Fruit fly (Drosophila melanogaster): Measurements from ENCODE around the gene ppk17.
A peak's percentile ranks its signal among the peaks of the same experiment; 100 is the strongest.

The ppk17 gene

DNA sequence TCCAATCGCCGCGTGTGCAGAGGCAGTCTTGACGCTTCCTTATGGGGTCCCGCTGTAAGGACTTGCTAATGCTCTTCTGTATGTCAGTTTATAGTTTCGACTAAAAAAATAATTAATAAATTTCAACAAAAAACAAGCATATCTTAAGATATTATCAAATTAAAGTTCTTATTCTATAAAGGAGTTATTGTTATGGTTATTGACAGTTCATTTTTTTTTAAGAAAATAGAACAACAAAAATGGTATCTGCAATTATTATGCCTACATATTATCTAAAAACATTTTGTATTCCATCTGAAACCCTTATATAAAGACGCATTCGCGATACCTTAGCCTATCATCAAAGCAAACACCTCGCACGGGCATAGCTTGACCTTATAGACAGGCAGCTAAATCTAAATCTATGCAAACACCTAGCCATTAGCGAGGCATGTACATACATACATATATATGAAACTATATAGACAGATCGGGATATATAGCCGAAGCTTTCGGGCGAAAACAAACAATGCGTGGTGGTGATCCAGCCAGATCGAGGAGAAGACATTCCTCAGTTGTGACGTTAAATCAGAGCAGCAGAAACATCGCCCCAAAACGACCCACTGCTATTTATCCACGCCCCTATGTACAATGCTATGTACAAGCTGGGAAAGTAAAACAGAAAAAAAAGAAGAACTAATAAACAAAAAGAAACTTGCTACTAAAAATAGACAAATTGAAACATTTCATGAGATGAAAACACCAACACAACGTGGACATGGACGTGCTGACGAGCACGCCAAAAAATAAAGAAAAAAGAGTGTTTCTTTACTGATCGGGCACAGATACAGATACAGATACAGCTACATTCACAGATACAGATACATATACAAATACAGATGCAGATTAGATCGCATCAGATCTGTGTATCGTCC, at the start of gene ppk17:
TSS of gene ppk17 (minus strand) at position 51 of the 914 bp plus-strand sequence.
- TF ChIP-seq brk (GFP tag; optimal IDR thresholded peaks at IDR 0.05): no peak
- TF ChIP-seq HLH106 (tag; optimal IDR thresholded peaks at IDR 0.05): no peak
- no peak for TF ChIP-seq fru (GFP tag; optimal IDR thresholded peaks at IDR 0.05)
- no peak for TF ChIP-seq rgr (GFP tag; optimal IDR thresholded peaks at IDR 0.05)
- TF ChIP-seq pan (optimal IDR thresholded peaks at IDR 0.05): no peak
- no peak for TF ChIP-seq h (GFP tag; optimal IDR thresholded peaks at IDR 0.05)
- TF ChIP-seq Dif (GFP tag; optimal IDR thresholded peaks at IDR 0.05; ENCODE audit: partially characterized antibody): no peak
- TF ChIP-seq dsf (GFP tag; optimal IDR thresholded peaks at IDR 0.05; ENCODE audit: borderline replicate concordance): no peak

DNA sequence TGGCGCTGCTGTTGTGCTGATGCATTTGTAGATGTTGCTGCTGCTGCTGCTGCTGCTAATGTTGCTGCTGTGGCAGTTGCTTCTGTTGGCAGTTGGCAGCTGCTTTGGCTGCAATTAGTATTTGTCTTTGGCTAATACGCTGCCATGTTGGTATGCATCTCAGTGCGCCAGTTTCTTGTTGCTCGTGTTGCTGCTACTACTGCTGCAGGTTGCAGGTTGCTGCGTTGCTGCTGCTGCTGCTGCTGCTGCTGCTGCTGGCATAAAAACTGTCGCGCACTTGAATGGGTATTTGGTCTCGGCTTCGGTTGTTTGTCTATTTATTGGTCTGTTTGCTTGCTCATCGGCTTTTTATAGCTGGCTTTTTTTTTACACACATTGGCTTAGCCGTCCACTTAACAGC, 48.4 kb upstream of the ppk17 start:
- TF ChIP-seq Hr83 (GFP tag; optimal IDR thresholded peaks at IDR 0.05; ENCODE audit: poor library complexity, severe bottlenecking) (no peak), Dfd (GFP tag; optimal IDR thresholded peaks at IDR 0.05) (peak; percentile 93), Hr78 (GFP tag; optimal IDR thresholded peaks at IDR 0.05) (no peak), lola (GFP tag; optimal IDR thresholded peaks at IDR 0.05) (no peak), brk (GFP tag; optimal IDR thresholded peaks at IDR 0.05) (no peak), fru (GFP tag; optimal IDR thresholded peaks at IDR 0.05) (no peak)

DNA sequence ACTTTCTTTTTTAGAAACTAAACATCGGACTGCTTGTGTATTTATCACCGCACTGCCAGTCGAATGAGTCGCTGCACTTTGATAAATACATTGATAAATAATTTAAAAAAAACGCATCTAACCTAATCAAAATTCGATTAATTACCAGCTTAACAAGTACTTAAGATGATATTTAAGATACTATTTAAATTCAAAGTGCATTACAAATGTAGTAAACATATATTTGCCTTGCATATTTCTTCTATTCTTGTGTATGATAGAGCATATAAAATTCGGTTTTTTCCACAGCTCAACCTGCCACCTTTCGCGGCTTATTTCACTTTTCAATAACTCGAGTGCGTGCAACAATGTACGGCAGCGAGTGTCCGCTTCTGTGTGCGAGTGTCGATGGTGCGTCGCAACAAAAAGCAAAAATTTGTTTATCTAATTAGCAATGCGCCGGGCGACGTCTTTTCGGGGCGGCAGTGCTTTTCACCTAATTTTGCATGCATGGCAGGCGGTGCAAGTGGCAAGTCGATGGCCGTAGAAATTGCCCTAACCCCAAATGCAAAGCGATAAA, 44.1 kb upstream of the ppk17 start, which contains the start of gene CG13272:
TSS of gene CG13272 (plus strand) at position 509 of the 559 bp plus-strand sequence.
- no peak for TF ChIP-seq woc (GFP tag; optimal IDR thresholded peaks at IDR 0.05)
- TF ChIP-seq N (GFP tag; optimal IDR thresholded peaks at IDR 0.05): no peak
- no peak for TF ChIP-seq GATAd (GFP tag; optimal IDR thresholded peaks at IDR 0.05)
- no peak for TF ChIP-seq sv (GFP tag; optimal IDR thresholded peaks at IDR 0.05)
- no peak for TF ChIP-seq dsf (GFP tag; optimal IDR thresholded peaks at IDR 0.05; ENCODE audit: borderline replicate concordance)
- no peak for TF ChIP-seq rgr (GFP tag; optimal IDR thresholded peaks at IDR 0.05)
- TF ChIP-seq tai (GFP tag; optimal IDR thresholded peaks at IDR 0.05): no peak
- TF ChIP-seq sage (GFP tag; optimal IDR thresholded peaks at IDR 0.05): no peak
- no peak for TF ChIP-seq h (GFP tag; optimal IDR thresholded peaks at IDR 0.05)
- no peak for TF ChIP-seq HLH106 (tag; optimal IDR thresholded peaks at IDR 0.05)
- TF ChIP-seq Hnf4 (GFP tag; optimal IDR thresholded peaks at IDR 0.05): no peak
- no peak for TF ChIP-seq Abd-B (GFP tag; optimal IDR thresholded peaks at IDR 0.05)
- TF ChIP-seq Hr83 (GFP tag; optimal IDR thresholded peaks at IDR 0.05; ENCODE audit: poor library complexity, severe bottlenecking): no peak
- no peak for TF ChIP-seq Mio (GFP tag; optimal IDR thresholded peaks at IDR 0.05)
- TF ChIP-seq CrebA (GFP tag; optimal IDR thresholded peaks at IDR 0.05; ENCODE audit: borderline replicate concordance): no peak

DNA sequence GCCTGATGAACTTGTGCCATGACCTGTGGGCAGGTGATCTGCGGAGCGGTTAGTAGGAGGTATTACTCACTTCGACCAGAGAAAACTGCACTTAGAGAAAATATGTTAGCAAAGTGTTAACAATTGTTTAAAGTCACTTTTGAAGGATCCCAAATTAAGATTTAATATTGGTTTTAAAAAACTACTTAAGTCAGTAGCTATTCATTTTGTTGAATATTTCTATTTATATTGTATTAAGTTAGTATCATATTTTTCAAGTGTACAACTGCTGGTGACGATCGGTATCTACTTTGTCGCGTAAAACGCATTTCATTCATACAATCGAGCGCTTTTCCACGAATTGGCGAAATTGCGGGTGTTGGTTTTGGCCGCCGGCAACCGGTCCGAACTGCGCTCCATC, 43.3 kb upstream of the ppk17 start:
- TF ChIP-seq Rel (GFP tag; optimal IDR thresholded peaks at IDR 0.05) (no peak), Rel (tag; optimal IDR thresholded peaks at IDR 0.05) (no peak), br (GFP tag; optimal IDR thresholded peaks at IDR 0.05) (no peak), ey (GFP tag; optimal IDR thresholded peaks at IDR 0.05) (no peak), foxo (GFP tag; optimal IDR thresholded peaks at IDR 0.05) (no peak), tai (GFP tag; optimal IDR thresholded peaks at IDR 0.05) (no peak), Abd-B (GFP tag; optimal IDR thresholded peaks at IDR 0.05) (no peak), GATAd (GFP tag; optimal IDR thresholded peaks at IDR 0.05) (no peak), Mio (GFP tag; optimal IDR thresholded peaks at IDR 0.05) (no peak), Vsx2 (GFP tag; optimal IDR thresholded peaks at IDR 0.05; ENCODE audit: partially characterized antibody) (no peak), Hnf4 (GFP tag; optimal IDR thresholded peaks at IDR 0.05) (no peak)

DNA sequence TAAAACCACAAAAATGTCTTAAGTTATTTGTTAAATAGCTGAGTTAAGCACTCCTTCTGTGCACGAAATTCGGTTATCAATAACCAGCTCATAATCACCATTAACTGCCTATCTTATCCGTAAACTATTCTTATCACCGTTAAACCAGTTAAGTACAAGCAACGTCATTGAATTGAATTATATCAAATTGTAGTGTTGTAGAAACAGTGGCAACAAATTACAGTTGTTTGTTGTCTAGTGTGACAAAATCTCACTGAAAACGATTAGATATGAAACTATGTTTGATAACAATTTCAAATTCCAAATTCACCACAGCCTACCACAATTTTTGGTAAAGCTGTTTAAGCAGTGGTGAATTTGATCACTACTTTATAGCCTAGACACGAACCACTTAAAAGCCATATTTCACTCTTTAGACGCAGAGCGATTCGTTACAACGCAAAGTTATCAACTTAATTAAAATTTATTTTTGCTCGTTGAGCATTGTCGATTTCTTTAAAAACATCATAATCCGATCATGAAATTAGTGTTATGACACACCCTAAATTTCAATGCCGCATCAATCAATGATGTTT, 41.3 kb upstream of the ppk17 start:
- TF ChIP-seq dmrt93B (GFP tag; optimal IDR thresholded peaks at IDR 0.05): no peak
- TF ChIP-seq Myc (optimal IDR thresholded peaks at IDR 0.05): peak; percentile 62

Measured in whole organism, wandering third instar larva.